Worm (Caenorhabditis elegans) whole organism, midembryonic: ENCODE measurements around the gene cids-1.

Experiments used
- flt-1 ChIP-seq: fragments of 200-800 bp; sonication (Bioruptor generic); IDR thresholded peaks from 2 replicates; pipeline ENCODE4 v1.3.6; 2022; ENCODE audit warnings: missing genetic modification characterization, missing compliant biosample characterization
- klf-2 ChIP-seq: fragments of 200-800 bp; sonication (Bioruptor generic); conservative IDR thresholded peaks from 2 replicates; pipeline ENCODE4 v1.3.6; 2022; ENCODE audit warnings: missing genetic modification reagents, missing genetic modification characterization, missing compliant biosample characterization
- med-1 ChIP-seq: sonication (generic microtip); optimal IDR thresholded peaks from 2 replicates; lab custom pipeline; 2017; ENCODE audit warnings: missing genetic modification characterization, mild to moderate bottlenecking, missing compliant biosample characterization, antibody characterized with exemption, missing genetic modification reagents; ENCODE audit not compliant: insufficient read depth
- ztf-23 ChIP-seq: fragments of 200-800 bp; sonication (Bioruptor generic); IDR thresholded peaks from 2 replicates; pipeline ENCODE4 v1.3.6; 2022; ENCODE audit warnings: missing genetic modification reagents, missing genetic modification characterization, missing compliant biosample characterization
- ztf-29 ChIP-seq: fragments of 200-800 bp; sonication (Bioruptor generic); IDR thresholded peaks from 2 replicates; pipeline ENCODE4 v1.3.6; 2022; ENCODE audit warnings: missing genetic modification reagents, missing genetic modification characterization, missing compliant biosample characterization

ce11 chrIII:8254938-8255337 is 10.7 kb downstream of the cids-1 start, which contains the start of gene F09G8.5:
- TF ChIP-seq ztf-23 (GFP tag; lab: Robert Waterston, UW) (no peak), ztf-29 (no peak), flt-1 (GFP tag; lab: Robert Waterston, UW) (no peak), med-1 (no peak), klf-2 (GFP tag; lab: Robert Waterston, UW) (no peak)
